Fruit fly (Drosophila melanogaster): ENCODE results near the gene CG11790.

- TF ChIP-seq h (optimal IDR thresholded peaks at IDR 0.05) (no peak), Sin3A (optimal IDR thresholded peaks at IDR 0.05) (no peak), psq (optimal IDR thresholded peaks at IDR 0.05) (no peak), Myc (optimal IDR thresholded peaks at IDR 0.05) (no peak), insv (optimal IDR thresholded peaks at IDR 0.05) (no peak), ttk (optimal IDR thresholded peaks at IDR 0.05) (no peak)
Measured at dm6 chr3R:25082348-25082747, 34.8 kb downstream of the CG11790 start, which contains the start of gene fd96Ca.

All from Kc167 (cell line).